Worm (Caenorhabditis elegans): ENCODE data around the gene F38B2.3.
A peak's percentile ranks its signal among the peaks of the same experiment; 100 is the strongest.

Gene F38B2.3

ce11 chrX:11323225-11323624 lies 37.1 kb upstream of the F38B2.3 start:
- TF ChIP-seq fos-1 (tag; optimal IDR thresholded peaks at IDR 0.05) (peak; percentile 17), skn-1 (tag; optimal IDR thresholded peaks at IDR 0.05) (no peak), mbf-1 (tag; optimal IDR thresholded peaks at IDR 0.05) (no peak)

- TF ChIP-seq fos-1 (tag; optimal IDR thresholded peaks at IDR 0.05) (peak; percentile 43), ceh-16 (tag; optimal IDR thresholded peaks at IDR 0.05) (no peak)
Observed at ce11 chrX:11317939-11318338, 31.8 kb upstream of the F38B2.3 start, which contains the start of gene hizr-1. Gene hizr-1, plus strand, starts transcription at chrX:11318278.

ce11 chrX:11316750-11317149 lies 30.6 kb upstream of the F38B2.3 start, which contains the start of gene nlp-57:
Gene nlp-57, plus strand, starts transcription at chrX:11317050.
- TF ChIP-seq nhr-21 (tag; optimal IDR thresholded peaks at IDR 0.05) (no peak), nhr-11 (tag; optimal IDR thresholded peaks at IDR 0.05) (no peak), snpc-4 (tag; optimal IDR thresholded peaks at IDR 0.05) (no peak), fos-1 (tag; optimal IDR thresholded peaks at IDR 0.05) (no peak), zag-1 (tag; optimal IDR thresholded peaks at IDR 0.05) (no peak), lsy-2 (tag; optimal IDR thresholded peaks at IDR 0.05) (no peak), lin-39 (tag; optimal IDR thresholded peaks at IDR 0.05) (no peak), nhr-10 (tag; optimal IDR thresholded peaks at IDR 0.05) (no peak), Y55F3AM.14 (GFP tag; optimal IDR thresholded peaks at IDR 0.05) (no peak), elt-1 (tag; optimal IDR thresholded peaks at IDR 0.05) (no peak), mbf-1 (tag; optimal IDR thresholded peaks at IDR 0.05) (no peak), nhr-6 (tag; optimal IDR thresholded peaks at IDR 0.05) (no peak), sem-4 (tag; optimal IDR thresholded peaks at IDR 0.05) (no peak)

ce11 chrX:11315392-11315791 lies 29.2 kb upstream of the F38B2.3 start, which contains the start of gene F08G12.11:
Gene F08G12.11, minus strand, starts transcription at chrX:11315572.
- TF ChIP-seq lsy-2 (tag; optimal IDR thresholded peaks at IDR 0.05) (no peak), unc-39 (tag; optimal IDR thresholded peaks at IDR 0.05) (no peak), snpc-4 (tag; optimal IDR thresholded peaks at IDR 0.05) (no peak), nhr-11 (tag; optimal IDR thresholded peaks at IDR 0.05) (no peak), skn-1 (tag; optimal IDR thresholded peaks at IDR 0.05) (no peak), zag-1 (tag; optimal IDR thresholded peaks at IDR 0.05) (no peak), mbf-1 (tag; optimal IDR thresholded peaks at IDR 0.05) (no peak), nhr-25 (tag; optimal IDR thresholded peaks at IDR 0.05) (no peak), nhr-23 (tag; optimal IDR thresholded peaks at IDR 0.05) (no peak), nhr-10 (tag; optimal IDR thresholded peaks at IDR 0.05) (no peak), nhr-129 (tag; optimal IDR thresholded peaks at IDR 0.05) (no peak), Y55F3AM.14 (GFP tag; optimal IDR thresholded peaks at IDR 0.05) (no peak), blmp-1 (tag; optimal IDR thresholded peaks at IDR 0.05; ENCODE audit: insufficient read depth) (no peak)

ce11 chrX:11310285-11310838 lies 24.2 kb upstream of the F38B2.3 start, which contains the start of gene F08G12.5:
Gene F08G12.5, minus strand, starts transcription at chrX:11310285.
- TF ChIP-seq C34F6.9 (tag; optimal IDR thresholded peaks at IDR 0.05): peak; percentile 10
- peak; percentile 4 for TF ChIP-seq sma-9 (GFP tag; optimal IDR thresholded peaks at IDR 0.05)
- TF ChIP-seq sma-9 (tag; optimal IDR thresholded peaks at IDR 0.05): no peak
- TF ChIP-seq lin-11 (tag; optimal IDR thresholded peaks at IDR 0.05): no peak

- no peak for TF ChIP-seq ZK546.5 (tag; optimal IDR thresholded peaks at IDR 0.05)
- no peak for TF ChIP-seq C34F6.9 (tag; optimal IDR thresholded peaks at IDR 0.05)
- TF ChIP-seq ztf-1 (GFP tag; conservative IDR thresholded peaks at IDR 0.05): no peak
- TF ChIP-seq egl-27 (tag; optimal IDR thresholded peaks at IDR 0.05): no peak
- TF ChIP-seq fos-1 (tag; optimal IDR thresholded peaks at IDR 0.05): no peak
Observed at ce11 chrX:11307056-11307455, 20.9 kb upstream of the F38B2.3 start, which contains the start of gene vhl-1. Gene vhl-1, plus strand, starts transcription at chrX:11307356.

ce11 chrX:11305773-11306172 lies 19.6 kb upstream of the F38B2.3 start, which contains the start of gene F08G12.1:
Gene F08G12.1, minus strand, starts transcription at chrX:11305873.
- TF ChIP-seq egl-27 (tag; optimal IDR thresholded peaks at IDR 0.05): no peak
- TF ChIP-seq nhr-12 (tag; optimal IDR thresholded peaks at IDR 0.05): no peak
- no peak for TF ChIP-seq blmp-1 (tag; optimal IDR thresholded peaks at IDR 0.05; ENCODE audit: insufficient read depth)
- TF ChIP-seq ztf-4 (tag; optimal IDR thresholded peaks at IDR 0.05): no peak
- TF ChIP-seq lin-11 (tag; optimal IDR thresholded peaks at IDR 0.05): no peak
- no peak for TF ChIP-seq skn-1 (tag; optimal IDR thresholded peaks at IDR 0.05)
- TF ChIP-seq ztf-11 (tag; optimal IDR thresholded peaks at IDR 0.05): no peak
- TF ChIP-seq ceh-82 (tag; optimal IDR thresholded peaks at IDR 0.05): no peak
- no peak for TF ChIP-seq gmeb-1 (tag; optimal IDR thresholded peaks at IDR 0.05)
- no peak for TF ChIP-seq mdl-1 (tag; optimal IDR thresholded peaks at IDR 0.05)
- TF ChIP-seq elt-3 (tag; optimal IDR thresholded peaks at IDR 0.05): no peak
- TF ChIP-seq lsy-2 (tag; optimal IDR thresholded peaks at IDR 0.05): no peak
